Worm (Caenorhabditis elegans) whole organism, L1 larva: ENCODE measurements around the gene T25B9.6.

Source experiments
- C04F5.9 ChIP-seq: sonication (generic microtip); optimal IDR thresholded peaks from 2 replicates; lab custom pipeline; 2016; ENCODE audit warnings: missing genetic modification characterization, missing compliant biosample characterization
- C16A3.4 ChIP-seq: fragments of 150-350 bp; optimal IDR thresholded peaks from 2 replicates; lab custom pipeline; 2014; ENCODE audit warnings: missing biosample characterization, missing genetic modification characterization
- C34B4.2 ChIP-seq: sonication (generic microtip); optimal IDR thresholded peaks from 2 replicates; lab custom pipeline; 2017; ENCODE audit warnings: mild to moderate bottlenecking, missing genetic modification characterization, missing compliant biosample characterization
- F16B12.6 ChIP-seq: fragments of 150-350 bp; optimal IDR thresholded peaks from 2 replicates; lab custom pipeline; 2014; ENCODE audit warnings: missing biosample characterization, missing genetic modification characterization
- ama-1 ChIP-seq: fragments of 150-350 bp; optimal IDR thresholded peaks from 2 replicates; lab custom pipeline; 2014
- blmp-1 ChIP-seq: fragments of 150-350 bp; optimal IDR thresholded peaks from 2 replicates; lab custom pipeline; 2014; ENCODE audit warnings: missing biosample characterization, missing genetic modification characterization
- ceh-82 ChIP-seq, 3 experiments: fragments of 150-350 bp in 1 of 3; sonication (generic microtip) in 2 of 3; optimal IDR thresholded peaks; 2 replicates each; lab custom pipeline; 2014 to 2017; ENCODE audit warnings: missing biosample characterization in 3 of 3, missing genetic modification characterization in 3 of 3
- ceh-88 ChIP-seq: fragments of 200-800 bp; sonication (Bioruptor generic); IDR thresholded peaks from 2 replicates; pipeline ENCODE4 v1.3.6; 2022; ENCODE audit warnings: missing genetic modification characterization, missing compliant biosample characterization
- dsc-1 ChIP-seq: sonication (generic microtip); optimal IDR thresholded peaks from 2 replicates; lab custom pipeline; 2016; ENCODE audit warnings: mild to moderate bottlenecking, missing genetic modification characterization, missing compliant biosample characterization
- efl-1 ChIP-seq, 4 experiments: fragments of 150-350 bp; optimal IDR thresholded peaks in 3 of 4; peaks in 1 of 4; 1 replicate in 1 of 4; 2 replicates in 3 of 4; lab custom pipeline; 2014; ENCODE audit warnings: missing biosample characterization in 2 of 4, missing genetic modification characterization in 2 of 4, missing genetic modification reagents in 2 of 4
- elt-3 ChIP-seq, 6 experiments: fragments of 150-350 bp in 1 of 6; sonication (generic microtip); optimal IDR thresholded peaks; 2 replicates each; lab custom pipeline; 2017 to 2018; ENCODE audit warnings: missing biosample characterization in 6 of 6, missing genetic modification characterization in 6 of 6, inconsistent platforms in 1 of 6
- ets-5 ChIP-seq: fragments of 200-800 bp; sonication (Bioruptor generic); IDR thresholded peaks from 2 replicates; pipeline ENCODE4 v1.3.6; 2022; ENCODE audit warnings: missing genetic modification characterization, missing compliant biosample characterization
- fkh-10 ChIP-seq: sonication (generic microtip); optimal IDR thresholded peaks from 2 replicates; lab custom pipeline; 2017; ENCODE audit warnings: missing biosample characterization, missing genetic modification reagents, missing genetic modification characterization
- fkh-8 ChIP-seq: sonication (generic microtip); optimal IDR thresholded peaks from 2 replicates; lab custom pipeline; 2016; ENCODE audit warnings: mild to moderate bottlenecking, missing genetic modification characterization, missing compliant biosample characterization
- fos-1 ChIP-seq: fragments of 150-350 bp; optimal IDR thresholded peaks from 2 replicates; lab custom pipeline; 2014; ENCODE audit warnings: missing biosample characterization, missing genetic modification characterization
- grh-1 ChIP-seq: fragments of 200-800 bp; sonication (Bioruptor generic); IDR thresholded peaks from 2 replicates; pipeline ENCODE4 v1.3.6; 2022; ENCODE audit warnings: missing genetic modification reagents, missing genetic modification characterization, missing compliant biosample characterization
- hlh-4 ChIP-seq: sonication (generic microtip); optimal IDR thresholded peaks from 2 replicates; lab custom pipeline; 2016; ENCODE audit warnings: mild to moderate bottlenecking, missing genetic modification characterization, missing compliant biosample characterization
- lin-35 ChIP-seq, 2 experiments: fragments of 150-350 bp; optimal IDR thresholded peaks; 2 replicates each; lab custom pipeline; 2014; ENCODE audit warnings: missing biosample characterization in 2 of 2, missing genetic modification characterization in 2 of 2, missing genetic modification reagents in 2 of 2
- lir-3 ChIP-seq: sonication (generic microtip); optimal IDR thresholded peaks from 2 replicates; lab custom pipeline; 2016; ENCODE audit warnings: mild to moderate bottlenecking, missing genetic modification characterization, moderate library complexity, missing compliant biosample characterization; ENCODE audit not compliant: poor library complexity
- lsy-2 ChIP-seq, 2 experiments: fragments of 150-350 bp; optimal IDR thresholded peaks; 2 replicates each; lab custom pipeline; 2014; ENCODE audit warnings: missing biosample characterization in 2 of 2, missing genetic modification characterization in 2 of 2
- mef-2 ChIP-seq: fragments of 150-350 bp; optimal IDR thresholded peaks from 2 replicates; lab custom pipeline; 2014; ENCODE audit warnings: missing biosample characterization, missing genetic modification characterization
- mep-1 ChIP-seq: fragments of 150-350 bp; optimal IDR thresholded peaks from 2 replicates; lab custom pipeline; 2014; ENCODE audit warnings: missing biosample characterization, missing genetic modification characterization
- nhr-20 ChIP-seq: sonication (generic microtip); optimal IDR thresholded peaks from 2 replicates; lab custom pipeline; 2016; ENCODE audit warnings: mild to moderate bottlenecking, missing genetic modification characterization, missing compliant biosample characterization
- nhr-237 ChIP-seq: fragments of 150-350 bp; optimal IDR thresholded peaks from 2 replicates; lab custom pipeline; 2014; ENCODE audit warnings: missing biosample characterization, missing genetic modification characterization
- nhr-28 ChIP-seq: fragments of 150-350 bp; optimal IDR thresholded peaks from 2 replicates; lab custom pipeline; 2014; ENCODE audit warnings: missing biosample characterization, missing genetic modification characterization
- nhr-77 ChIP-seq: fragments of 150-350 bp; optimal IDR thresholded peaks from 2 replicates; lab custom pipeline; 2014; ENCODE audit warnings: missing biosample characterization, missing genetic modification characterization
- nhr-85 ChIP-seq: sonication (generic microtip); peaks from one replicate; lab custom pipeline; 2016; ENCODE audit warnings: missing genetic modification characterization, inconsistent platforms, missing compliant biosample characterization
- nhr-90 ChIP-seq: sonication (generic microtip); optimal IDR thresholded peaks from 2 replicates; lab custom pipeline; 2016; ENCODE audit warnings: mild to moderate bottlenecking, missing genetic modification characterization, missing compliant biosample characterization; ENCODE audit not compliant: poor library complexity
- pax-3 ChIP-seq: fragments of 200-800 bp; sonication (Bioruptor generic); optimal IDR thresholded peaks from 2 replicates; lab custom pipeline; 2018; ENCODE audit warnings: mild to moderate bottlenecking, missing genetic modification characterization, moderate library complexity, missing compliant biosample characterization
- pqm-1 ChIP-seq: sonication (generic microtip); optimal IDR thresholded peaks from 3 replicates; lab custom pipeline; 2017; ENCODE audit warnings: missing biosample characterization, missing genetic modification characterization
- rnt-1 ChIP-seq: sonication (generic microtip); optimal IDR thresholded peaks from 2 replicates; lab custom pipeline; 2016; ENCODE audit warnings: mild to moderate bottlenecking, missing genetic modification characterization, moderate library complexity, missing compliant biosample characterization
- skn-1 ChIP-seq: fragments of 150-350 bp; optimal IDR thresholded peaks from 2 replicates; lab custom pipeline; 2014; ENCODE audit warnings: missing biosample characterization, missing genetic modification characterization
- snpc-4 ChIP-seq: fragments of 150-350 bp; optimal IDR thresholded peaks from 2 replicates; lab custom pipeline; 2014; ENCODE audit warnings: missing biosample characterization, missing genetic modification characterization
- snu-23 ChIP-seq: sonication (generic microtip); optimal IDR thresholded peaks from 2 replicates; lab custom pipeline; 2016; ENCODE audit warnings: missing genetic modification characterization, missing compliant biosample characterization
- sup-37 ChIP-seq: fragments of 200-800 bp; sonication (Bioruptor generic); optimal IDR thresholded peaks from 2 replicates; lab custom pipeline; 2018; ENCODE audit warnings: mild to moderate bottlenecking, missing genetic modification characterization, missing compliant biosample characterization
- tlp-1 ChIP-seq: fragments of 150-350 bp; optimal IDR thresholded peaks from 2 replicates; lab custom pipeline; 2014; ENCODE audit warnings: missing biosample characterization, missing genetic modification characterization
- unc-130 ChIP-seq: fragments of 150-350 bp; optimal IDR thresholded peaks from 2 replicates; lab custom pipeline; 2017; ENCODE audit warnings: missing biosample characterization, missing genetic modification characterization, inconsistent platforms
- unc-98 ChIP-seq: fragments of 200-800 bp; sonication (Bioruptor generic); IDR thresholded peaks from 2 replicates; pipeline ENCODE4 v1.3.6; 2022; ENCODE audit warnings: missing genetic modification characterization, missing compliant biosample characterization
- xbp-1 ChIP-seq: sonication (generic microtip); optimal IDR thresholded peaks from 2 replicates; lab custom pipeline; 2016; ENCODE audit warnings: missing genetic modification characterization, missing compliant biosample characterization
- ztf-11 ChIP-seq, 2 experiments: sonication (generic microtip); optimal IDR thresholded peaks; 2 replicates each; lab custom pipeline; 2016 to 2017; ENCODE audit warnings: missing genetic modification characterization in 2 of 2, missing biosample characterization in 1 of 2, missing compliant biosample characterization in 1 of 2
- ztf-4 ChIP-seq: fragments of 150-350 bp; optimal IDR thresholded peaks from 2 replicates; lab custom pipeline; 2014; ENCODE audit warnings: missing biosample characterization, missing genetic modification characterization

Gene T25B9.6

ce11 chrIV:10716348-10716747 lies 41.6 kb upstream of the T25B9.6 start, which contains the start of gene ncx-3:
ncx-3 (plus strand) TSS chrIV:10716648.
- TF ChIP-seq nhr-90 (tag; lab: Kevin White, UChicago) (no peak), fkh-10 (GFP tag; lab: Kevin White, UChicago) (no peak), grh-1 (GFP tag; lab: Robert Waterston, UW) (no peak), C16A3.4 (tag; lab: Kevin White, UChicago) (no peak), lir-3 (tag; lab: Kevin White, UChicago) (no peak), elt-3 (tag; optimal IDR thresholded peaks at IDR 0.05; lab: Kevin White, UChicago) (no peak), C04F5.9 (tag; lab: Kevin White, UChicago) (no peak), tlp-1 (tag; lab: Kevin White, UChicago) (no peak), nhr-28 (no peak)
- TF ChIP-seq, all 84 proteins: peak for 0

ce11 chrIV:10718075-10718474 lies 39.9 kb upstream of the T25B9.6 start:
- TF ChIP-seq ztf-4 (tag; lab: Kevin White, UChicago) (no peak), unc-130 (no peak), ama-1 (lab: Kevin White, UChicago) (no peak), blmp-1 (tag; lab: Kevin White, UChicago) (peak; percentile 51)

- peak; percentile 84 for TF ChIP-seq dsc-1 (tag; lab: Kevin White, UChicago)
- no peak for TF ChIP-seq xbp-1
- no peak for TF ChIP-seq nhr-237 (tag; lab: Kevin White, UChicago)
- peak; percentile 67 for TF ChIP-seq pax-3 (tag; lab: Kevin White, UChicago)
- TF ChIP-seq fkh-8 (tag; lab: Kevin White, UChicago), result peak; percentile 19
- TF ChIP-seq ceh-88, result no peak
These were observed 39.1 kb upstream of the T25B9.6 start for ce11 chrIV:10718865-10719264.

- TF ChIP-seq efl-1 (optimal IDR thresholded peaks at IDR 0.05; lab: Kevin White, UChicago) (no peak), efl-1 (GFP tag; optimal IDR thresholded peaks at IDR 0.05 in 1 of 2; lab: Kevin White, UChicago) (peak in 1 of 2 experiments; percentile 83), ama-1 (lab: Kevin White, UChicago) (no peak)
These were observed 30.2 kb upstream of the T25B9.6 start, which contains the start of gene ZC168.2 for ce11 chrIV:10727734-10728133. ZC168.2 (plus strand) TSS chrIV:10728034.

ce11 chrIV:10734527-10735436 lies 23.2 kb upstream of the T25B9.6 start, which contains the start of the genes orc-5 and cyb-1:
orc-5 (minus strand) TSS chrIV:10734588.
cyb-1 (plus strand) TSS chrIV:10735216.
- TF ChIP-seq hlh-4 (tag; lab: Kevin White, UChicago) (no peak), C34B4.2 (tag; lab: Kevin White, UChicago) (no peak), nhr-20 (tag; lab: Kevin White, UChicago) (peak; percentile 80), F16B12.6 (tag; lab: Kevin White, UChicago) (peak; percentile 41), ceh-88 (no peak), lin-35 (GFP tag; optimal IDR thresholded peaks at IDR 0.05; lab: Kevin White, UChicago) (peak; percentile 97 to 99), snu-23 (GFP tag; lab: Kevin White, UChicago) (peak; percentile 90), ceh-82 (tag; optimal IDR thresholded peaks at IDR 0.05; lab: Kevin White, UChicago) (peak; percentile 56 to 81 (median 71)), mef-2 (tag; lab: Kevin White, UChicago) (no peak), mep-1 (tag; lab: Kevin White, UChicago) (peak; percentile 80), nhr-77 (peak; percentile 51), blmp-1 (tag; lab: Kevin White, UChicago) (peak; percentile 87), sup-37 (GFP tag; lab: Kevin White, UChicago) (peak; percentile 10), lsy-2 (tag; optimal IDR thresholded peaks at IDR 0.05; lab: Kevin White, UChicago) (peak; percentile 85 to 93), tlp-1 (tag; lab: Kevin White, UChicago) (no peak), skn-1 (peak; percentile 83), xbp-1 (peak; percentile 86), unc-130 (peak; percentile 87), nhr-85 (tag; lab: Kevin White, UChicago) (peak; percentile 79), ztf-11 (tag; optimal IDR thresholded peaks at IDR 0.05; lab: Kevin White, UChicago) (no peak), elt-3 (tag; optimal IDR thresholded peaks at IDR 0.05; lab: Kevin White, UChicago) (peak in 4 of 6 experiments; percentile 17 to 81 (median 44)), unc-98 (no peak), efl-1 (optimal IDR thresholded peaks at IDR 0.05; lab: Kevin White, UChicago) (peak; percentile 94 to 98), efl-1 (GFP tag; optimal IDR thresholded peaks at IDR 0.05 in 1 of 2; lab: Kevin White, UChicago) (peak; percentile 98 to 100), fos-1 (peak; percentile 34), snpc-4 (tag; lab: Kevin White, UChicago) (peak; percentile 53), pqm-1 (tag; lab: Kevin White, UChicago) (no peak), fkh-10 (GFP tag; lab: Kevin White, UChicago) (peak; percentile 17), ets-5 (GFP tag; lab: Robert Waterston, UW) (no peak), nhr-90 (tag; lab: Kevin White, UChicago) (peak; percentile 74), rnt-1 (peak; percentile 87), ztf-4 (tag; lab: Kevin White, UChicago) (no peak)
